Worm (Caenorhabditis elegans): ENCODE results near the gene C55A6.12.
A peak's percentile ranks its signal among the peaks of the same experiment; 100 is the strongest.

The C55A6.12 gene

ce11 chrV:11521448-11521847 lies 18.5 kb upstream of the C55A6.12 start, which contains the start of gene pafo-1 (continued):
- TF ChIP-seq nhr-21 (tag; optimal IDR thresholded peaks at IDR 0.05) (peak; percentile 75), ama-1 (optimal IDR thresholded peaks at IDR 0.05) (no peak), lin-11 (tag; optimal IDR thresholded peaks at IDR 0.05) (peak; percentile 79), nhr-25 (tag; optimal IDR thresholded peaks at IDR 0.05) (peak; percentile 91), gmeb-1 (tag; optimal IDR thresholded peaks at IDR 0.05) (peak; percentile 99), F13H6.1 (tag; optimal IDR thresholded peaks at IDR 0.05) (peak; percentile 86), C34F6.9 (tag; optimal IDR thresholded peaks at IDR 0.05) (peak; percentile 91), unc-39 (tag; optimal IDR thresholded peaks at IDR 0.05) (no peak), nhr-237 (tag; optimal IDR thresholded peaks at IDR 0.05) (peak; percentile 59), nhr-10 (tag; optimal IDR thresholded peaks at IDR 0.05) (peak; percentile 36), nhr-77 (tag; optimal IDR thresholded peaks at IDR 0.05) (peak; percentile 62), sma-3 (GFP tag; optimal IDR thresholded peaks at IDR 0.05) (peak; percentile 83), alr-1 (tag; optimal IDR thresholded peaks at IDR 0.05) (no peak), ceh-82 (tag; optimal IDR thresholded peaks at IDR 0.05) (no peak), lsy-2 (tag; optimal IDR thresholded peaks at IDR 0.05) (peak; percentile 87 to 93), nhr-11 (tag; optimal IDR thresholded peaks at IDR 0.05) (no peak), ztf-4 (tag; optimal IDR thresholded peaks at IDR 0.05) (peak; percentile 37), elt-3 (tag; optimal IDR thresholded peaks at IDR 0.05) (no peak), mdl-1 (tag; optimal IDR thresholded peaks at IDR 0.05) (peak in 1 of 2 experiments; percentile 60)

- TF ChIP-seq ama-1 (optimal IDR thresholded peaks at IDR 0.05), result no peak
- TF ChIP-seq nhr-11 (tag; optimal IDR thresholded peaks at IDR 0.05), result no peak
- TF ChIP-seq nhr-25 (tag; optimal IDR thresholded peaks at IDR 0.05), result no peak
- no peak for TF ChIP-seq skn-1 (tag; optimal IDR thresholded peaks at IDR 0.05)
- no peak for TF ChIP-seq nhr-21 (tag; optimal IDR thresholded peaks at IDR 0.05)
- TF ChIP-seq unc-62 (GFP tag; optimal IDR thresholded peaks at IDR 0.05), result no peak
- TF ChIP-seq mab-5 (tag; optimal IDR thresholded peaks at IDR 0.05), result no peak
- TF ChIP-seq Y55F3AM.14 (GFP tag; optimal IDR thresholded peaks at IDR 0.05), result no peak
- TF ChIP-seq unc-55 (GFP tag; optimal IDR thresholded peaks at IDR 0.05), result no peak
- TF ChIP-seq zag-1 (tag; optimal IDR thresholded peaks at IDR 0.05), result no peak
These were observed 17.3 kb upstream of the C55A6.12 start, which contains the start of the genes C55A6.11 and C55A6.7 for ce11 chrV:11520215-11520614. Gene C55A6.11 (plus strand): TSS chrV:11520515. Gene C55A6.7 (minus strand): TSS chrV:11520530.

ce11 chrV:11517789-11518188 lies 14.9 kb upstream of the C55A6.12 start, which contains the start of gene C55A6.4:
Gene C55A6.4 (minus strand): TSS chrV:11517889.
- no peak for TF ChIP-seq C34F6.9 (tag; optimal IDR thresholded peaks at IDR 0.05)
- TF ChIP-seq R02D3.7 (tag; optimal IDR thresholded peaks at IDR 0.05), result no peak
- no peak for TF ChIP-seq Y55F3AM.14 (GFP tag; optimal IDR thresholded peaks at IDR 0.05)
- TF ChIP-seq nhr-11 (tag; optimal IDR thresholded peaks at IDR 0.05), result no peak
- no peak for TF ChIP-seq lin-39 (tag; optimal IDR thresholded peaks at IDR 0.05)
- no peak for TF ChIP-seq unc-62 (GFP tag; optimal IDR thresholded peaks at IDR 0.05)
- TF ChIP-seq fos-1 (tag; optimal IDR thresholded peaks at IDR 0.05), result no peak
- no peak for TF ChIP-seq nhr-23 (tag; optimal IDR thresholded peaks at IDR 0.05)
- no peak for TF ChIP-seq lin-13 (GFP tag; optimal IDR thresholded peaks at IDR 0.05)
- no peak for TF ChIP-seq ZK546.5 (tag; optimal IDR thresholded peaks at IDR 0.05)
- TF ChIP-seq nhr-21 (tag; optimal IDR thresholded peaks at IDR 0.05), result no peak
- no peak for TF ChIP-seq snpc-4 (tag; optimal IDR thresholded peaks at IDR 0.05)
- no peak for TF ChIP-seq skn-1 (tag; optimal IDR thresholded peaks at IDR 0.05)
- no peak for TF ChIP-seq aly-2 (tag; optimal IDR thresholded peaks at IDR 0.05)
- no peak for TF ChIP-seq nhr-237 (tag; optimal IDR thresholded peaks at IDR 0.05)
- no peak for TF ChIP-seq ceh-82 (tag; optimal IDR thresholded peaks at IDR 0.05)

- no peak for TF ChIP-seq egl-27 (tag; optimal IDR thresholded peaks at IDR 0.05)
- no peak for TF ChIP-seq ama-1 (optimal IDR thresholded peaks at IDR 0.05)
- TF ChIP-seq lin-11 (tag; optimal IDR thresholded peaks at IDR 0.05), result no peak
- TF ChIP-seq blmp-1 (tag; optimal IDR thresholded peaks at IDR 0.05; ENCODE audit: insufficient read depth), result no peak
- no peak for TF ChIP-seq skn-1 (tag; optimal IDR thresholded peaks at IDR 0.05)
- TF ChIP-seq dmd-4 (tag; optimal IDR thresholded peaks at IDR 0.05), result no peak
- TF ChIP-seq sma-9 (GFP tag; optimal IDR thresholded peaks at IDR 0.05), result no peak
- no peak for TF ChIP-seq sma-9 (tag; optimal IDR thresholded peaks at IDR 0.05)
- no peak for TF ChIP-seq elt-3 (tag; optimal IDR thresholded peaks at IDR 0.05)
- TF ChIP-seq nhr-12 (tag; optimal IDR thresholded peaks at IDR 0.05), result no peak
- TF ChIP-seq C34F6.9 (tag; optimal IDR thresholded peaks at IDR 0.05), result no peak
- no peak for TF ChIP-seq lin-39 (tag; optimal IDR thresholded peaks at IDR 0.05)
- TF ChIP-seq Y55F3AM.14 (GFP tag; optimal IDR thresholded peaks at IDR 0.05), result no peak
- TF ChIP-seq aly-2 (tag; optimal IDR thresholded peaks at IDR 0.05), result no peak
- no peak for TF ChIP-seq R02D3.7 (tag; optimal IDR thresholded peaks at IDR 0.05)
- no peak for TF ChIP-seq unc-55 (GFP tag; optimal IDR thresholded peaks at IDR 0.05)
- TF ChIP-seq lsy-2 (tag; optimal IDR thresholded peaks at IDR 0.05), result no peak
- TF ChIP-seq nhr-77 (tag; optimal IDR thresholded peaks at IDR 0.05), result no peak
These were observed 13.2 kb upstream of the C55A6.12 start, which contains the start of gene sdz-8 for ce11 chrV:11516141-11516591. Gene sdz-8 (minus strand): TSS chrV:11516191.

All from whole organism, L2 larva.